Worm (Caenorhabditis elegans): Measurements from ENCODE around the gene unc-86.

ce11 chrIII:8217919-8218318, 1.8 kb upstream of the unc-86 start, which contains the start of gene C30A5.16:
- no peak for TF ChIP-seq mec-3 (tag; optimal IDR thresholded peaks at IDR 0.05; ENCODE audit: borderline replicate concordance)
- TF ChIP-seq ceh-24 (tag; optimal IDR thresholded peaks at IDR 0.05) = no peak
- no peak for TF ChIP-seq hlh-8 (tag; optimal IDR thresholded peaks at IDR 0.05)

All from whole organism, late embryonic.